Worm (Caenorhabditis elegans) whole organism, young adult: Measurements from ENCODE around the gene egl-21.
A peak's percentile ranks its signal among the peaks of the same experiment; 100 is the strongest.

Experiments used
- B0261.1 ChIP-seq: sonication (generic microtip); optimal IDR thresholded peaks from 2 replicates; lab custom pipeline; 2016; ENCODE audit warnings: mild to moderate bottlenecking, missing genetic modification characterization, moderate library complexity, missing compliant biosample characterization
- F39B2.1 ChIP-seq: fragments of 200-800 bp; sonication (Bioruptor generic); IDR thresholded peaks from 2 replicates; pipeline ENCODE4 v1.3.6; 2022; ENCODE audit warnings: missing genetic modification reagents, missing genetic modification characterization, missing compliant biosample characterization
- F57A8.1 ChIP-seq: fragments of 200-800 bp; sonication (Bioruptor generic); optimal IDR thresholded peaks from 2 replicates; lab custom pipeline; 2018; ENCODE audit warnings: mild to moderate bottlenecking, missing genetic modification characterization, moderate library complexity, missing compliant biosample characterization
- F57C9.4 ChIP-seq: sonication (generic microtip); optimal IDR thresholded peaks from 2 replicates; lab custom pipeline; 2017; ENCODE audit warnings: mild to moderate bottlenecking, missing genetic modification characterization, missing compliant biosample characterization
- K11D2.4 ChIP-seq: fragments of 200-800 bp; sonication (Bioruptor generic); IDR thresholded peaks from 2 replicates; pipeline ENCODE4 v1.3.6; 2022; ENCODE audit warnings: missing genetic modification reagents, missing genetic modification characterization, missing compliant biosample characterization
- Y53F4B.3 ChIP-seq: fragments of 200-800 bp; sonication (Bioruptor generic); IDR thresholded peaks from 2 replicates; pipeline ENCODE4 v1.3.6; 2022; ENCODE audit warnings: missing genetic modification reagents, missing genetic modification characterization, missing compliant biosample characterization
- Y53G8AR.9 ChIP-seq: fragments of 200-800 bp; sonication (Bioruptor generic); conservative IDR thresholded peaks from 2 replicates; pipeline ENCODE4 v1.3.6; 2022; ENCODE audit warnings: missing genetic modification reagents, missing genetic modification characterization, missing compliant biosample characterization
- Y56A3A.18 ChIP-seq: fragments of 200-800 bp; sonication (Bioruptor generic); IDR thresholded peaks from 2 replicates; pipeline ENCODE4 v1.3.6; 2022; ENCODE audit warnings: missing genetic modification reagents, missing genetic modification characterization, missing compliant biosample characterization
- atf-7 ChIP-seq: sonication (generic microtip); optimal IDR thresholded peaks from 2 replicates; lab custom pipeline; 2017; ENCODE audit warnings: mild to moderate bottlenecking, missing genetic modification characterization, missing compliant biosample characterization
- attf-5 ChIP-seq: fragments of 200-800 bp; sonication (Bioruptor generic); optimal IDR thresholded peaks from 2 replicates; lab custom pipeline; 2018; ENCODE audit warnings: mild to moderate bottlenecking, missing genetic modification characterization, missing compliant biosample characterization
- bed-1 ChIP-seq: fragments of 200-800 bp; sonication (Bioruptor generic); IDR thresholded peaks from 2 replicates; pipeline ENCODE4 v1.3.6; 2022; ENCODE audit warnings: missing genetic modification reagents, missing genetic modification characterization, missing compliant biosample characterization
- ccch-3 ChIP-seq: fragments of 200-800 bp; sonication (Bioruptor generic); optimal IDR thresholded peaks from 2 replicates; lab custom pipeline; 2018; ENCODE audit warnings: mild to moderate bottlenecking, missing genetic modification characterization, missing compliant biosample characterization
- ceh-27 ChIP-seq: fragments of 200-800 bp; sonication (Bioruptor generic); optimal IDR thresholded peaks from 2 replicates; lab custom pipeline; 2018; ENCODE audit warnings: mild to moderate bottlenecking, missing genetic modification characterization, moderate library complexity, missing compliant biosample characterization
- die-1 ChIP-seq: sonication (generic microtip); optimal IDR thresholded peaks from 2 replicates; lab custom pipeline; 2016; ENCODE audit warnings: missing genotype, mild to moderate bottlenecking, missing genetic modification characterization, missing compliant biosample characterization
- dox-1 ChIP-seq: fragments of 200-800 bp; sonication (Bioruptor generic); IDR thresholded peaks from 2 replicates; pipeline ENCODE4 v1.3.6; 2022; ENCODE audit warnings: missing genetic modification reagents, missing genetic modification characterization, missing compliant biosample characterization
- dpl-1 ChIP-seq: fragments of 150-350 bp; optimal IDR thresholded peaks from 2 replicates; lab custom pipeline; 2014; ENCODE audit warnings: missing biosample characterization, missing genetic modification reagents, missing genetic modification characterization
- egl-18 ChIP-seq: fragments of 200-800 bp; sonication (Bioruptor generic); IDR thresholded peaks from 2 replicates; pipeline ENCODE4 v1.3.6; 2022; ENCODE audit warnings: missing genetic modification reagents, missing genetic modification characterization, missing compliant biosample characterization
- ets-4 ChIP-seq: fragments of 200-800 bp; sonication (Bioruptor generic); optimal IDR thresholded peaks from 2 replicates; lab custom pipeline; 2018; ENCODE audit warnings: mild to moderate bottlenecking, missing genetic modification characterization, missing compliant biosample characterization
- hlh-12 ChIP-seq: sonication (generic microtip); optimal IDR thresholded peaks from 2 replicates; lab custom pipeline; 2016; ENCODE audit warnings: missing genetic modification characterization, missing compliant biosample characterization
- let-607 ChIP-seq, 2 experiments: fragments of 200-800 bp in 1 of 2; sonication (Bioruptor generic) in 1 of 2; sonication (generic microtip) in 1 of 2; optimal IDR thresholded peaks; 2 replicates each; lab custom pipeline; 2016 to 2018; ENCODE audit warnings: mild to moderate bottlenecking in 2 of 2, missing compliant biosample characterization in 2 of 2, missing genetic modification characterization in 2 of 2, moderate library complexity in 2 of 2, missing genotype in 1 of 2
- lin-54 ChIP-seq: fragments of 200-800 bp; sonication (Bioruptor generic); optimal IDR thresholded peaks from 2 replicates; lab custom pipeline; 2018; ENCODE audit warnings: mild to moderate bottlenecking, missing genetic modification characterization, missing compliant biosample characterization
- madf-3 ChIP-seq: fragments of 200-800 bp; sonication (Bioruptor generic); IDR thresholded peaks from 2 replicates; pipeline ENCODE4 v1.3.6; 2022; ENCODE audit warnings: missing genetic modification reagents, missing genetic modification characterization, missing compliant biosample characterization
- madf-6 ChIP-seq: fragments of 200-800 bp; sonication (Bioruptor generic); IDR thresholded peaks from 2 replicates; pipeline ENCODE4 v1.3.6; 2022; ENCODE audit warnings: missing genetic modification reagents, missing genetic modification characterization, missing compliant biosample characterization
- mes-4 ChIP-seq: sonication (generic microtip); optimal IDR thresholded peaks from 2 replicates; lab custom pipeline; 2016; ENCODE audit warnings: missing genotype, missing genetic modification characterization, missing compliant biosample characterization
- nfya-1 ChIP-seq: sonication (generic microtip); optimal IDR thresholded peaks from 2 replicates; lab custom pipeline; 2017; ENCODE audit warnings: antibody characterized with exemption, missing compliant biosample characterization, missing genetic modification characterization, borderline replicate concordance; ENCODE audit not compliant: insufficient read depth
- nhr-179 ChIP-seq: sonication (generic microtip); optimal IDR thresholded peaks from 2 replicates; lab custom pipeline; 2016; ENCODE audit warnings: mild to moderate bottlenecking, missing genetic modification characterization, missing compliant biosample characterization
- nhr-80 ChIP-seq: sonication (generic microtip); optimal IDR thresholded peaks from 2 replicates; lab custom pipeline; 2016; ENCODE audit warnings: missing genetic modification characterization, missing compliant biosample characterization
- nhr-90 ChIP-seq: sonication (generic microtip); optimal IDR thresholded peaks from 2 replicates; lab custom pipeline; 2016; ENCODE audit warnings: missing genotype, mild to moderate bottlenecking, missing genetic modification characterization, missing compliant biosample characterization
- pha-4 ChIP-seq: fragments of 150-350 bp; sonication (generic microtip); optimal IDR thresholded peaks from 2 replicates; lab custom pipeline; 2014; ENCODE audit warnings: missing biosample characterization, missing genetic modification reagents, missing genetic modification characterization
- rec-8 ChIP-seq, 2 experiments: sonication (generic microtip); optimal IDR thresholded peaks; 2 replicates each; lab custom pipeline; 2016; ENCODE audit warnings: mild to moderate bottlenecking in 2 of 2, missing genetic modification characterization in 2 of 2, missing genetic modification reagents in 2 of 2, missing genotype in 2 of 2, missing biosample characterization in 1 of 2, missing compliant biosample characterization in 1 of 2, moderate library complexity in 1 of 2
- snpc-4 ChIP-seq, 5 experiments: fragments of 150-350 bp in 1 of 5; sonication (generic microtip) in 4 of 5; optimal IDR thresholded peaks; 2 replicates each; lab custom pipeline; 2014 to 2018; ENCODE audit warnings: missing genetic modification characterization in 5 of 5, missing biosample characterization in 3 of 5, antibody characterized with exemption in 2 of 5, mild to moderate bottlenecking in 2 of 5, missing compliant biosample characterization in 2 of 5, missing genotype in 2 of 5, moderate library complexity in 2 of 5, missing genetic modification reagents in 1 of 5
- somi-1 ChIP-seq: fragments of 200-800 bp; sonication (Bioruptor generic); optimal IDR thresholded peaks from 2 replicates; lab custom pipeline; 2018; ENCODE audit warnings: mild to moderate bottlenecking, missing genetic modification characterization, missing compliant biosample characterization
- sptf-2 ChIP-seq: fragments of 200-800 bp; sonication (Bioruptor generic); optimal IDR thresholded peaks from 2 replicates; lab custom pipeline; 2018; ENCODE audit warnings: mild to moderate bottlenecking, missing genetic modification characterization, missing compliant biosample characterization
- tbx-9 ChIP-seq: sonication (generic microtip); optimal IDR thresholded peaks from 2 replicates; lab custom pipeline; 2016; ENCODE audit warnings: borderline replicate concordance, missing genetic modification characterization, inconsistent platforms, missing compliant biosample characterization
- tlf-1 ChIP-seq: fragments of 200-800 bp; sonication (Bioruptor generic); optimal IDR thresholded peaks from 2 replicates; lab custom pipeline; 2018; ENCODE audit warnings: mild to moderate bottlenecking, missing genetic modification characterization, missing compliant biosample characterization
- unc-130 ChIP-seq: sonication (generic microtip); optimal IDR thresholded peaks from 2 replicates; lab custom pipeline; 2016; ENCODE audit warnings: missing genetic modification reagents, missing genetic modification characterization, missing compliant biosample characterization
- ztf-18 ChIP-seq: sonication (generic microtip); optimal IDR thresholded peaks from 2 replicates; lab custom pipeline; 2016; ENCODE audit warnings: missing genotype, mild to moderate bottlenecking, missing genetic modification characterization, missing compliant biosample characterization

Gene egl-21

ce11 chrIV:10443510-10443909 is 38.1 kb downstream of the egl-21 start, which contains the start of gene F13B12.7:
Gene F13B12.7, plus strand, starts transcription at chrIV:10443810.
- TF ChIP-seq Y53G8AR.9 (GFP tag; lab: Robert Waterston, UW) (no peak), madf-6 (no peak), egl-18 (GFP tag; lab: Robert Waterston, UW) (no peak), unc-130 (no peak)

ce11 chrIV:10442904-10443303 is 38.7 kb downstream of the egl-21 start:
- TF ChIP-seq ztf-18 (no peak), dox-1 (GFP tag; lab: Robert Waterston, UW) (no peak), attf-5 (GFP tag; lab: Kevin White, UChicago) (no peak), ccch-3 (GFP tag; lab: Kevin White, UChicago) (no peak), unc-130 (no peak), mes-4 (tag; lab: Kevin White, UChicago) (no peak), Y53F4B.3 (GFP tag; lab: Robert Waterston, UW) (no peak), die-1 (tag; lab: Kevin White, UChicago) (no peak), ceh-27 (no peak), F57C9.4 (no peak), let-607 (tag; optimal IDR thresholded peaks at IDR 0.05; lab: Kevin White, UChicago) (no peak), rec-8 (tag; optimal IDR thresholded peaks at IDR 0.05; lab: Kevin White, UChicago) (no peak), lin-54 (no peak), K11D2.4 (GFP tag; lab: Robert Waterston, UW) (no peak), dpl-1 (no peak)
- TF ChIP-seq, all 124 proteins: peak for 0

ce11 chrIV:10438901-10439300 is 42.7 kb downstream of the egl-21 start, which contains the start of gene F13B12.3:
Gene F13B12.3, plus strand, starts transcription at chrIV:10439123.
- no peak for TF ChIP-seq tbx-9 (tag; lab: Kevin White, UChicago)
- TF ChIP-seq sptf-2 (GFP tag; lab: Kevin White, UChicago): no peak
- no peak for TF ChIP-seq F39B2.1 (GFP tag; lab: Robert Waterston, UW)
- TF ChIP-seq rec-8 (tag; optimal IDR thresholded peaks at IDR 0.05; lab: Kevin White, UChicago): no peak
- no peak for TF ChIP-seq F57A8.1 (GFP tag; lab: Kevin White, UChicago)
- peak; percentile 73 for TF ChIP-seq ets-4
- TF ChIP-seq nhr-80: peak; percentile 96
- TF ChIP-seq, all 124 proteins: peak for 2

- TF ChIP-seq B0261.1 (tag; lab: Kevin White, UChicago): no peak
- no peak for TF ChIP-seq pha-4 (tag; lab: Kevin White, UChicago)
- no peak for TF ChIP-seq nhr-179 (tag; lab: Kevin White, UChicago)
- TF ChIP-seq ets-4: no peak
- TF ChIP-seq unc-130: no peak
- no peak for TF ChIP-seq atf-7 (tag; lab: Kevin White, UChicago)
- TF ChIP-seq tlf-1 (GFP tag; lab: Kevin White, UChicago): no peak
- no peak for TF ChIP-seq bed-1 (GFP tag; lab: Robert Waterston, UW)
- no peak for TF ChIP-seq Y56A3A.18 (GFP tag; lab: Robert Waterston, UW)
- TF ChIP-seq snpc-4 (GFP tag; optimal IDR thresholded peaks at IDR 0.05; lab: Kevin White, UChicago): no peak
- TF ChIP-seq snpc-4 (tag; optimal IDR thresholded peaks at IDR 0.05; lab: Kevin White, UChicago): no peak
- no peak for TF ChIP-seq F39B2.1 (GFP tag; lab: Robert Waterston, UW)
- TF ChIP-seq hlh-12 (tag; lab: Kevin White, UChicago): no peak
- TF ChIP-seq nfya-1: no peak
- TF ChIP-seq madf-3 (GFP tag; lab: Robert Waterston, UW): no peak
- TF ChIP-seq lin-54: no peak
- TF ChIP-seq somi-1 (GFP tag; lab: Kevin White, UChicago): no peak
- no peak for TF ChIP-seq nhr-90 (tag; lab: Kevin White, UChicago)
Measured at ce11 chrIV:10437114-10437513, 44.5 kb downstream of the egl-21 start.
